Fruit fly (Drosophila melanogaster) whole organism, embryonic: Measurements from ENCODE around the gene GluProRS.

Source experiments
- Bteb2 ChIP-seq: fragments of 200-800 bp; sonication (Bioruptor generic); optimal IDR thresholded peaks from 2 replicates; lab custom pipeline; 2016; ENCODE audit warnings: missing biosample characterization, missing genetic modification characterization
- CG10147 ChIP-seq: fragments of 200-800 bp; sonication (Bioruptor generic); optimal IDR thresholded peaks from 2 replicates; lab custom pipeline; 2019; ENCODE audit warnings: missing biosample characterization, mild to moderate bottlenecking, missing genetic modification characterization, moderate library complexity
- CG1024 ChIP-seq: fragments of 200-800 bp; sonication (Bioruptor generic); IDR thresholded peaks from 2 replicates; pipeline ENCODE4 v1.3.6; 2022; ENCODE audit warnings: missing biosample characterization, missing genetic modification characterization
- CG10321 ChIP-seq: fragments of 200-800 bp; sonication (Bioruptor generic); IDR thresholded peaks from 2 replicates; pipeline ENCODE4 v1.3.6; 2022; ENCODE audit warnings: missing biosample characterization, missing genetic modification characterization
- CG11504 ChIP-seq: fragments of 200-800 bp; sonication (Bioruptor generic); optimal IDR thresholded peaks from 3 replicates; lab custom pipeline; 2019; ENCODE audit warnings: missing biosample characterization, mild to moderate bottlenecking, missing genetic modification characterization, moderate library complexity
- CG12219 ChIP-seq: fragments of 200-800 bp; sonication (Bioruptor generic); optimal IDR thresholded peaks from 3 replicates; lab custom pipeline; 2018; ENCODE audit warnings: missing biosample characterization, mild to moderate bottlenecking, missing genetic modification characterization
- CG12942 ChIP-seq: fragments of 200-800 bp; sonication (Bioruptor generic); optimal IDR thresholded peaks from 3 replicates; lab custom pipeline; 2016; ENCODE audit warnings: missing biosample characterization, missing genetic modification characterization
- CG14014 ChIP-seq: fragments of 200-800 bp; sonication (Bioruptor generic); IDR thresholded peaks from 2 replicates; pipeline ENCODE4 v1.3.6; 2022; ENCODE audit warnings: missing biosample characterization, missing genetic modification characterization
- CG16813 ChIP-seq: fragments of 200-800 bp; sonication (Bioruptor generic); IDR thresholded peaks from 3 replicates; pipeline ENCODE4 v1.3.6; 2022; ENCODE audit warnings: missing biosample characterization, missing genetic modification characterization; ENCODE audit not compliant: partially characterized antibody
- CG2712 ChIP-seq: fragments of 200-800 bp; optimal IDR thresholded peaks from 3 replicates; lab custom pipeline; 2019; ENCODE audit warnings: missing biosample characterization, mild to moderate bottlenecking, missing genetic modification characterization, moderate library complexity
- CG30020 ChIP-seq: fragments of 200-800 bp; optimal IDR thresholded peaks from 2 replicates; lab custom pipeline; 2019; ENCODE audit warnings: missing biosample characterization, mild to moderate bottlenecking, missing genetic modification characterization, moderate library complexity
- CG32772 ChIP-seq: fragments of 200-800 bp; sonication (Bioruptor generic); IDR thresholded peaks from 2 replicates; pipeline ENCODE4 v1.3.6; 2022; ENCODE audit warnings: missing biosample characterization, missing genetic modification characterization
- CG33213 ChIP-seq: fragments of 200-800 bp; sonication (Bioruptor generic); optimal IDR thresholded peaks from 3 replicates; lab custom pipeline; 2016; ENCODE audit warnings: missing biosample characterization, missing genetic modification characterization
- CG4404 ChIP-seq: fragments of 200-800 bp; sonication (Bioruptor generic); IDR thresholded peaks from 2 replicates; pipeline ENCODE4 v1.3.6; 2022; ENCODE audit warnings: missing biosample characterization, missing genetic modification characterization
- CG6683 ChIP-seq: fragments of 200-800 bp; sonication (Bioruptor generic); optimal IDR thresholded peaks from 2 replicates; lab custom pipeline; 2017; ENCODE audit warnings: missing biosample characterization, mild to moderate bottlenecking, missing genetic modification characterization, missing genetic modification reagents
- CG6689 ChIP-seq: fragments of 200-800 bp; sonication (Bioruptor generic); IDR thresholded peaks from 2 replicates; pipeline ENCODE4 v1.3.6; 2022; ENCODE audit warnings: missing biosample characterization, missing genetic modification characterization
- CG7271 ChIP-seq: fragments of 200-800 bp; sonication (Bioruptor generic); optimal IDR thresholded peaks from 2 replicates; lab custom pipeline; 2018; ENCODE audit warnings: missing biosample characterization, mild to moderate bottlenecking, missing genetic modification characterization, moderate library complexity
- CG7963 ChIP-seq: fragments of 200-800 bp; sonication (Bioruptor generic); IDR thresholded peaks from 3 replicates; pipeline ENCODE4 v1.3.6; 2022; ENCODE audit warnings: missing biosample characterization, missing genetic modification characterization; ENCODE audit not compliant: partially characterized antibody
- CG9437 ChIP-seq: fragments of 200-800 bp; sonication (Bioruptor generic); optimal IDR thresholded peaks from 2 replicates; lab custom pipeline; 2018; ENCODE audit warnings: missing biosample characterization, mild to moderate bottlenecking, missing genetic modification characterization
- CG9727 ChIP-seq: fragments of 200-800 bp; sonication (Bioruptor generic); optimal IDR thresholded peaks from 3 replicates; lab custom pipeline; 2017; ENCODE audit warnings: missing biosample characterization, mild to moderate bottlenecking, missing genetic modification characterization
- Dfd ChIP-seq, 2 experiments: fragments of >200 bp; optimal IDR thresholded peaks; 2 replicates each; lab custom pipeline; 2017; ENCODE audit warnings: missing biosample characterization in 2 of 2, missing genetic modification characterization in 2 of 2
- H2.0 ChIP-seq: fragments of 200-800 bp; sonication (Bioruptor generic); IDR thresholded peaks from 2 replicates; pipeline ENCODE4 v1.3.6; 2022; ENCODE audit warnings: missing biosample characterization, missing genetic modification characterization
- Hr78 ChIP-seq, 2 experiments: fragments of 200-800 bp in 1 of 2; fragments of >200 bp in 1 of 2; sonication (Bioruptor generic) in 1 of 2; optimal IDR thresholded peaks; 2 replicates each; lab custom pipeline; 2017 to 2019; ENCODE audit warnings: missing biosample characterization in 2 of 2, missing genetic modification characterization in 2 of 2, mild to moderate bottlenecking in 1 of 2, moderate library complexity in 1 of 2
- Kr ChIP-seq: fragments of 200-800 bp; sonication (Bioruptor generic); optimal IDR thresholded peaks from 2 replicates; lab custom pipeline; 2017; ENCODE audit warnings: missing biosample characterization, mild to moderate bottlenecking, missing genetic modification characterization
- Max ChIP-seq: fragments of 200-800 bp; sonication (Bioruptor generic); optimal IDR thresholded peaks from 2 replicates; lab custom pipeline; 2016; ENCODE audit warnings: missing biosample characterization, mild to moderate bottlenecking, missing genetic modification characterization
- Med ChIP-seq: fragments of 200-800 bp; sonication (Bioruptor generic); peaks from one replicate; lab custom pipeline; 2016; ENCODE audit warnings: missing biosample characterization, missing genetic modification characterization, mild to moderate bottlenecking, inconsistent platforms, moderate library complexity
- NC2β ChIP-seq: fragments of 200-800 bp; sonication (Bioruptor generic); optimal IDR thresholded peaks from 2 replicates; lab custom pipeline; 2016; ENCODE audit warnings: missing biosample characterization, missing genetic modification characterization
- Rx ChIP-seq: fragments of 200-800 bp; sonication (Bioruptor generic); IDR thresholded peaks from 2 replicates; pipeline ENCODE4 v1.3.6; 2022; ENCODE audit warnings: missing biosample characterization, missing genetic modification characterization
- Sin3A ChIP-seq: fragments of >200 bp; optimal IDR thresholded peaks from 2 replicates; lab custom pipeline; 2018
- Ssrp ChIP-seq: fragments of 200-800 bp; sonication (Bioruptor generic); optimal IDR thresholded peaks from 2 replicates; lab custom pipeline; 2018; ENCODE audit warnings: missing biosample characterization, mild to moderate bottlenecking, missing genetic modification characterization, moderate library complexity
- amos ChIP-seq: fragments of 200-800 bp; sonication (Bioruptor generic); IDR thresholded peaks from 2 replicates; pipeline ENCODE4 v1.3.6; 2022; ENCODE audit warnings: missing biosample characterization, missing genetic modification characterization; ENCODE audit not compliant: partially characterized antibody
- aop ChIP-seq: fragments of 200-800 bp; sonication (Bioruptor generic); IDR thresholded peaks from 2 replicates; pipeline ENCODE4 v1.3.6; 2022; ENCODE audit warnings: missing biosample characterization, missing genetic modification characterization
- ara ChIP-seq: fragments of 200-800 bp; sonication (Bioruptor generic); IDR thresholded peaks from 2 replicates; pipeline ENCODE4 v1.3.6; 2022; ENCODE audit warnings: missing biosample characterization, missing genetic modification characterization
- chinmo ChIP-seq: fragments of 200-800 bp; sonication (Bioruptor generic); IDR thresholded peaks from 4 replicates; pipeline ENCODE4 v1.3.6; 2022; ENCODE audit warnings: missing biosample characterization, missing genetic modification characterization; ENCODE audit not compliant: partially characterized antibody
- corto ChIP-seq: fragments of 200-800 bp; sonication (Bioruptor generic); optimal IDR thresholded peaks from 2 replicates; lab custom pipeline; 2016; ENCODE audit warnings: missing biosample characterization, mild to moderate bottlenecking, missing genetic modification characterization, moderate library complexity
- dmrt11E ChIP-seq: fragments of 200-800 bp; sonication (Bioruptor generic); optimal IDR thresholded peaks from 3 replicates; lab custom pipeline; 2018; ENCODE audit warnings: missing biosample characterization, mild to moderate bottlenecking, missing genetic modification characterization, moderate library complexity
- dysf ChIP-seq: fragments of 200-800 bp; sonication (Bioruptor generic); IDR thresholded peaks from 3 replicates; pipeline ENCODE4 v1.3.6; 2022; ENCODE audit warnings: missing biosample characterization, missing genetic modification characterization
- esg ChIP-seq: fragments of 200-800 bp; sonication (Bioruptor generic); conservative IDR thresholded peaks from 2 replicates; pipeline ENCODE4 v1.3.6; 2022; ENCODE audit warnings: missing biosample characterization, missing genetic modification characterization
- ftz-f1 ChIP-seq: fragments of 200-800 bp; sonication (Bioruptor generic); optimal IDR thresholded peaks from 2 replicates; lab custom pipeline; 2016; ENCODE audit warnings: missing biosample characterization, missing genetic modification characterization
- gcm2 ChIP-seq: fragments of 200-800 bp; sonication (Bioruptor generic); optimal IDR thresholded peaks from 2 replicates; lab custom pipeline; 2016; ENCODE audit warnings: missing biosample characterization, missing genetic modification characterization
- shn ChIP-seq: fragments of 200-800 bp; sonication (Bioruptor generic); optimal IDR thresholded peaks from 3 replicates; lab custom pipeline; 2016; ENCODE audit warnings: missing biosample characterization, missing genetic modification characterization
- sna ChIP-seq: fragments of 200-800 bp; sonication (Bioruptor generic); IDR thresholded peaks from 2 replicates; pipeline ENCODE4 v1.3.6; 2022; ENCODE audit warnings: missing biosample characterization, missing genetic modification characterization; ENCODE audit not compliant: partially characterized antibody
- so ChIP-seq: fragments of 200-800 bp; sonication (Bioruptor generic); IDR thresholded peaks from 3 replicates; pipeline ENCODE4 v1.3.6; 2022; ENCODE audit warnings: missing biosample characterization, missing genetic modification characterization
- twi ChIP-seq: fragments of 200-800 bp; optimal IDR thresholded peaks from 2 replicates; lab custom pipeline; 2019; ENCODE audit warnings: missing biosample characterization, mild to moderate bottlenecking, missing genetic modification characterization, moderate library complexity
- vvl ChIP-seq: fragments of 200-800 bp; sonication (Bioruptor generic); IDR thresholded peaks from 2 replicates; pipeline ENCODE4 v1.3.6; 2022; ENCODE audit warnings: missing biosample characterization, missing genetic modification characterization

Gene GluProRS

DNA sequence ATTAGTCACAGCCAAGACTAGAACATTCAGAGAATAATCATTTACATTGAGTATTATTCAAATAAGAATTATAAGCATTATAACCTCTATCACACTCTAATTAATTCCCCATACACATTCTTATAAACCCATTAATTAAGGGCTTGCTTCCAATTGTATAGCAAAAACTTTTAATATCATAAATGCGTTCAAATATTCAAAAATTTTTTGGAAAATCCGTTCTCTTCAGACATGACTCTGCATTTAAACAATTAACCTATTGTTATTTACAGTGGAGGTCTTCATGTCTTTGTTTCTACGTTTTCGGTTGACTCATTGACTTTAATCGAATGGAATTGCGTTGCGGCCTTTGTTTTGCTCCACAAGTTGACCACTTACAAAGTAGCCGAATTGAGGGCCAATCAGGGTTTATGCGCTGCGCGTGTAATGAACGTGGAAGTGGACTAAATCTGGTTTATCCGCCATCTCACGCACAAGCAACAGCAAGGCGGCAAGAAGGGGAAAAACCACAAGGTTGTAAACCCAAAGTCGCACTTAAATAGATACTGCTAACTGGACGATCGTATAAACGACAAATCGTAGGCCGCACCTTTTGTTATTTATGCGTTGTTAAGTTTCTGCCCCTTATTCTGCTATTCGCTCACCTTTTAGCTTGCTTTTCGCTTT, 37.2 kb downstream of the GluProRS start (continued):
- TF ChIP-seq sna (GFP tag; lab: Robert Waterston, UW) (no peak), Ssrp (tag; lab: Kevin White, UChicago) (no peak), dysf (GFP tag; lab: Robert Waterston, UW) (peak; percentile 75), ara (GFP tag; lab: Robert Waterston, UW) (peak; percentile 72), CG10147 (GFP tag; lab: Kevin White, UChicago) (peak; percentile 60), CG9437 (GFP tag; lab: Kevin White, UChicago) (no peak), CG30020 (tag; lab: Kevin White, UChicago) (no peak), CG12219 (peak; percentile 36), CG12942 (GFP tag; lab: Kevin White, UChicago) (no peak), esg (GFP tag; lab: Robert Waterston, UW) (peak; percentile 30), CG6683 (GFP tag; lab: Kevin White, UChicago) (no peak), aop (no peak), so (GFP tag; lab: Robert Waterston, UW) (peak; percentile 80), CG9727 (peak; percentile 24), Kr (GFP tag; lab: Kevin White, UChicago) (no peak), shn (GFP tag; lab: Kevin White, UChicago) (peak; percentile 55), NC2β (peak; percentile 7), Rx (GFP tag; lab: Robert Waterston, UW) (peak; percentile 33), CG10321 (0 out of 2 replicates have a peak, but pooled peaks have one; percentile 9), CG14014 (GFP tag; lab: Robert Waterston, UW) (peak; percentile 79), Bteb2 (GFP tag; lab: Kevin White, UChicago) (no peak), CG32772 (GFP tag; lab: Robert Waterston, UW) (0 out of 2 replicates have a peak, but pooled peaks have one; percentile 10), Max (no peak), CG6689 (GFP tag; lab: Robert Waterston, UW) (peak; percentile 52), Sin3A (lab: Kevin White, UChicago) (no peak), gcm2 (GFP tag; lab: Kevin White, UChicago) (no peak), chinmo (GFP tag; lab: Robert Waterston, UW) (peak; percentile 88; the same call in 3 of the 4 replicates), dmrt11E (no peak), CG1024 (GFP tag; lab: Robert Waterston, UW) (no peak), CG7271 (tag; lab: Kevin White, UChicago) (no peak), corto (GFP tag; lab: Kevin White, UChicago) (no peak), CG33213 (GFP tag; lab: Kevin White, UChicago) (no peak), Hr78 (GFP tag; optimal IDR thresholded peaks at IDR 0.05; lab: Kevin White, UChicago) (no peak), H2.0 (GFP tag; lab: Robert Waterston, UW) (peak; percentile 44), Med (peak; percentile 95), amos (no peak), CG2712 (tag; lab: Kevin White, UChicago) (no peak)

DNA sequence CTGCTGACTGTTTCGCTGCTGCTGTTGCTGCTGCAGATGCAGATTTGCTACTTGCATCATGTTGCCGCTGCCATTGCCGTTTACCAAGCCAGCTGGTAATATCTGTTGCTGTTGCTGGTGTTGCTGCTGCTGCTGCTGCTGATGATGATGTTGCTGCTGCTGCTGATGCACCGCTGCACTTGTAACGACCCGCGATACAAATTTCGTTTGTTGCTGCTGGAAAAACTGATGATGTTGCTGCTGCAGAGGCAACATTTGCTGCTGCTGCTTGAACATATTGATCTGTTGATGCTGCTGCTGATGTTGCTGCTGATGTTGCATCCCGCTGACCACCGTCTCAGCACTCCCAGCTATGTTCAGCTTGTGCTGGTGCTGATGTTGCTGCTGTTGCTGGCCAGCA, 37.8 kb downstream of the GluProRS start:
- no peak for TF ChIP-seq CG7963 (GFP tag; lab: Robert Waterston, UW)
- no peak for TF ChIP-seq CG4404 (GFP tag; lab: Robert Waterston, UW)
- TF ChIP-seq Dfd (GFP tag; optimal IDR thresholded peaks at IDR 0.05; lab: Kevin White, UChicago) = peak in 1 of 2 experiments; percentile 75
- no peak for TF ChIP-seq vvl (GFP tag; lab: Robert Waterston, UW)
- TF ChIP-seq CG12942 (GFP tag; lab: Kevin White, UChicago) = no peak
- peak; percentile 19 for TF ChIP-seq twi
- TF ChIP-seq ftz-f1 = no peak
- TF ChIP-seq Med = peak; percentile 8
- 0 out of 3 replicates have a peak, but pooled peaks have one; percentile 14 for TF ChIP-seq CG16813 (GFP tag; lab: Robert Waterston, UW)
- TF ChIP-seq CG11504 (tag; lab: Kevin White, UChicago) = peak; percentile 7
